Worm (Caenorhabditis elegans): ENCODE measurements around the gene otpl-5.

otpl-5 gene

ce11 chrV:8495965-8496364 is 33.4 kb upstream of the otpl-5 start (continued):
- TF ChIP-seq ceh-100 (GFP tag; IDR thresholded peaks at IDR 0.05) (no peak), lin-26 (GFP tag; IDR thresholded peaks at IDR 0.05) (peak; percentile 86), nfyb-1 (GFP tag; IDR thresholded peaks at IDR 0.05) (no peak), D2030.7 (GFP tag; IDR thresholded peaks at IDR 0.05) (peak; percentile 66), F23B12.7 (tag; optimal IDR thresholded peaks at IDR 0.05; ENCODE audit: insufficient read depth) (peak; percentile 58), hmg-1.2 (GFP tag; IDR thresholded peaks at IDR 0.05) (peak; percentile 72), bed-2 (GFP tag; IDR thresholded peaks at IDR 0.05) (no peak), cebp-2 (GFP tag; IDR thresholded peaks at IDR 0.05) (0 out of 2 replicates have a peak, but pooled peaks have one; percentile 44), rpc-1 (optimal IDR thresholded peaks at IDR 0.05) (peak; percentile 72), rpc-1 (tag; optimal IDR thresholded peaks at IDR 0.05) (peak; percentile 88), Y56A3A.18 (GFP tag; IDR thresholded peaks at IDR 0.05) (0 out of 2 replicates have a peak, but pooled peaks have one; percentile 14), lin-40 (tag; optimal IDR thresholded peaks at IDR 0.05) (no peak), madf-10 (tag; optimal IDR thresholded peaks at IDR 0.05) (peak; percentile 33), ceh-27 (GFP tag; optimal IDR thresholded peaks at IDR 0.05) (peak; percentile 16), Y53F4B.3 (GFP tag; IDR thresholded peaks at IDR 0.05) (no peak), attf-5 (GFP tag; optimal IDR thresholded peaks at IDR 0.05) (peak; percentile 43), snpc-4 (GFP tag; optimal IDR thresholded peaks at IDR 0.05) (peak; percentile 17), snpc-4 (tag; optimal IDR thresholded peaks at IDR 0.05) (peak; percentile 43 to 90 (median 68)), rec-8 (tag; optimal IDR thresholded peaks at IDR 0.05) (peak in 1 of 2 experiments; percentile 68), somi-1 (GFP tag; optimal IDR thresholded peaks at IDR 0.05) (peak; percentile 11), attf-3 (GFP tag; conservative IDR thresholded peaks at IDR 0.05) (0 out of 2 replicates have a peak, but pooled peaks have one; percentile 40), hsf-1 (GFP tag; IDR thresholded peaks at IDR 0.05) (peak; percentile 60; the same call in 1 of the 2 replicates), dpff-1 (tag; optimal IDR thresholded peaks at IDR 0.05) (no peak), F22D6.2 (tag; optimal IDR thresholded peaks at IDR 0.05) (no peak)

ce11 chrV:8499407-8499806 is 29.9 kb upstream of the otpl-5 start:
- 0 out of 2 replicates have a peak, but pooled peaks have one; percentile 59 for TF ChIP-seq ztf-25 (GFP tag; IDR thresholded peaks at IDR 0.05)
- TF ChIP-seq F10E7.11 (tag; optimal IDR thresholded peaks at IDR 0.05), result no peak
- no peak for TF ChIP-seq ccch-3 (GFP tag; optimal IDR thresholded peaks at IDR 0.05)
- no peak for TF ChIP-seq akir-1 (GFP tag; optimal IDR thresholded peaks at IDR 0.05)
- no peak for TF ChIP-seq ceh-58 (GFP tag; IDR thresholded peaks at IDR 0.05)
- TF ChIP-seq F52B5.7 (tag; optimal IDR thresholded peaks at IDR 0.05), result no peak
- no peak for TF ChIP-seq lin-40 (tag; optimal IDR thresholded peaks at IDR 0.05)
- no peak for TF ChIP-seq somi-1 (GFP tag; optimal IDR thresholded peaks at IDR 0.05)
- no peak for TF ChIP-seq F57A8.1 (GFP tag; optimal IDR thresholded peaks at IDR 0.05)
- TF ChIP-seq attf-5 (GFP tag; optimal IDR thresholded peaks at IDR 0.05), result peak; percentile 29
- no peak for TF ChIP-seq ekl-4 (GFP tag; IDR thresholded peaks at IDR 0.05)
- no peak for TF ChIP-seq ztf-3 (GFP tag; optimal IDR thresholded peaks at IDR 0.05)
- no peak for TF ChIP-seq bed-2 (GFP tag; IDR thresholded peaks at IDR 0.05)
- no peak for TF ChIP-seq aptf-2 (GFP tag; conservative IDR thresholded peaks at IDR 0.05)
- TF ChIP-seq egrh-3 (GFP tag; IDR thresholded peaks at IDR 0.05), result no peak
- no peak for TF ChIP-seq ztf-6 (GFP tag; IDR thresholded peaks at IDR 0.05)
- TF ChIP-seq xnd-1 (tag; optimal IDR thresholded peaks at IDR 0.05), result no peak
- TF ChIP-seq mes-4 (tag; optimal IDR thresholded peaks at IDR 0.05), result peak; percentile 19
- TF ChIP-seq unc-130 (GFP tag; optimal IDR thresholded peaks at IDR 0.05), result peak; percentile 1
- no peak for TF ChIP-seq nhr-179 (tag; optimal IDR thresholded peaks at IDR 0.05)
- TF ChIP-seq B0336.3 (GFP tag; IDR thresholded peaks at IDR 0.05), result no peak
- no peak for TF ChIP-seq dpff-1 (tag; optimal IDR thresholded peaks at IDR 0.05)
- TF ChIP-seq tbx-9 (tag; optimal IDR thresholded peaks at IDR 0.05; ENCODE audit: borderline replicate concordance), result no peak
- no peak for TF ChIP-seq hmg-20 (GFP tag; IDR thresholded peaks at IDR 0.05)
- no peak for TF ChIP-seq lin-35 (GFP tag; optimal IDR thresholded peaks at IDR 0.05)
- TF ChIP-seq zim-3 (tag; optimal IDR thresholded peaks at IDR 0.05), result no peak
- TF ChIP-seq rec-8 (tag; optimal IDR thresholded peaks at IDR 0.05), result peak in 1 of 2 experiments; percentile 15
- peak; percentile 68 for TF ChIP-seq D2030.7 (GFP tag; IDR thresholded peaks at IDR 0.05)
- peak; percentile 50; the same call in 1 of the 2 replicates for TF ChIP-seq hsf-1 (GFP tag; IDR thresholded peaks at IDR 0.05)
- TF ChIP-seq egl-18 (GFP tag; IDR thresholded peaks at IDR 0.05), result no peak
- no peak for TF ChIP-seq cebp-1 (GFP tag; IDR thresholded peaks at IDR 0.05)
- TF ChIP-seq cebp-1 (tag; optimal IDR thresholded peaks at IDR 0.05), result peak; percentile 30
